Fruit fly (Drosophila melanogaster) whole organism, embryonic: Measurements from ENCODE around the gene CG9672.

Experiments
- Atf3 ChIP-seq: fragments of 200-800 bp; sonication (Bioruptor generic); optimal IDR thresholded peaks from 3 replicates; lab custom pipeline; 2016; ENCODE audit warnings: missing biosample characterization, missing genetic modification characterization
- CG11247 ChIP-seq: fragments of 200-800 bp; sonication (Bioruptor generic); IDR thresholded peaks from 2 replicates; pipeline ENCODE4 v1.3.6; 2022; ENCODE audit warnings: missing biosample characterization, missing genetic modification characterization
- CG11695 ChIP-seq: fragments of 200-800 bp; sonication (Bioruptor generic); IDR thresholded peaks from 3 replicates; pipeline ENCODE4 v1.3.6; 2022; ENCODE audit warnings: missing biosample characterization, missing genetic modification characterization
- CG12659 ChIP-seq: fragments of 200-800 bp; sonication (Bioruptor generic); optimal IDR thresholded peaks from 3 replicates; lab custom pipeline; 2017; ENCODE audit warnings: mild to moderate bottlenecking, missing biosample characterization, missing genetic modification reagents, missing genetic modification characterization
- CG12769 ChIP-seq: fragments of 200-800 bp; sonication (Bioruptor generic); optimal IDR thresholded peaks from 2 replicates; lab custom pipeline; 2019; ENCODE audit warnings: missing biosample characterization, mild to moderate bottlenecking, missing genetic modification characterization, moderate library complexity
- CG13287 ChIP-seq: fragments of 200-800 bp; sonication (Bioruptor generic); IDR thresholded peaks from 2 replicates; pipeline ENCODE4 v1.3.6; 2022; ENCODE audit warnings: missing biosample characterization, missing genetic modification characterization; ENCODE audit not compliant: partially characterized antibody
- CG14860 ChIP-seq: fragments of 200-800 bp; sonication (Bioruptor generic); IDR thresholded peaks from 3 replicates; pipeline ENCODE4 v1.3.6; 2022; ENCODE audit warnings: missing biosample characterization, missing genetic modification characterization; ENCODE audit not compliant: partially characterized antibody
- CG15269 ChIP-seq: fragments of 200-800 bp; sonication (Bioruptor generic); optimal IDR thresholded peaks from 2 replicates; lab custom pipeline; 2018; ENCODE audit warnings: missing biosample characterization, mild to moderate bottlenecking, missing genetic modification characterization, moderate library complexity
- CG18011 ChIP-seq: fragments of 200-800 bp; sonication (Bioruptor generic); optimal IDR thresholded peaks from 2 replicates; lab custom pipeline; 2017; ENCODE audit warnings: missing biosample characterization, missing genetic modification characterization, mild to moderate bottlenecking, moderate library complexity, missing genotype
- CG2116 ChIP-seq: fragments of 200-800 bp; sonication (Bioruptor generic); optimal IDR thresholded peaks from 3 replicates; lab custom pipeline; 2018; ENCODE audit warnings: missing biosample characterization, mild to moderate bottlenecking, missing genetic modification characterization
- CG2199 ChIP-seq: fragments of 200-800 bp; sonication (Bioruptor generic); IDR thresholded peaks from 3 replicates; pipeline ENCODE4 v1.3.6; 2022; ENCODE audit warnings: missing biosample characterization, missing genetic modification characterization
- CG2202 ChIP-seq: fragments of 200-800 bp; sonication (Bioruptor generic); optimal IDR thresholded peaks from 2 replicates; lab custom pipeline; 2018; ENCODE audit warnings: missing biosample characterization, mild to moderate bottlenecking, missing genetic modification characterization
- CG31441 ChIP-seq: fragments of 200-800 bp; sonication (Bioruptor generic); IDR thresholded peaks from 2 replicates; pipeline ENCODE4 v1.3.6; 2022; ENCODE audit warnings: missing biosample characterization, missing genetic modification characterization
- CG34422 ChIP-seq: fragments of 200-800 bp; sonication (Bioruptor generic); IDR thresholded peaks from 3 replicates; pipeline ENCODE4 v1.3.6; 2022; ENCODE audit warnings: missing biosample characterization, missing genetic modification characterization
- CG3995 ChIP-seq: fragments of 200-800 bp; sonication (Bioruptor generic); optimal IDR thresholded peaks from 3 replicates; lab custom pipeline; 2016; ENCODE audit warnings: missing biosample characterization, missing genetic modification characterization
- CG6683 ChIP-seq: fragments of 200-800 bp; sonication (Bioruptor generic); optimal IDR thresholded peaks from 2 replicates; lab custom pipeline; 2017; ENCODE audit warnings: missing biosample characterization, mild to moderate bottlenecking, missing genetic modification characterization, missing genetic modification reagents
- CG6791 ChIP-seq: fragments of 200-800 bp; sonication (Bioruptor generic); IDR thresholded peaks from 3 replicates; pipeline ENCODE4 v1.3.6; 2022; ENCODE audit warnings: missing biosample characterization, missing genetic modification characterization; ENCODE audit not compliant: partially characterized antibody
- CG8388 ChIP-seq: fragments of 200-800 bp; sonication (Bioruptor generic); optimal IDR thresholded peaks from 2 replicates; lab custom pipeline; 2019; ENCODE audit warnings: missing biosample characterization, mild to moderate bottlenecking, missing genetic modification characterization, moderate library complexity
- CG9215 ChIP-seq: fragments of 200-800 bp; sonication (Bioruptor generic); IDR thresholded peaks from 2 replicates; pipeline ENCODE4 v1.3.6; 2022; ENCODE audit warnings: missing biosample characterization, missing genetic modification characterization
- Dad ChIP-seq: fragments of 200-800 bp; sonication (Bioruptor generic); optimal IDR thresholded peaks from 3 replicates; lab custom pipeline; 2016; ENCODE audit warnings: missing biosample characterization, missing genetic modification characterization
- Ets97D ChIP-seq: fragments of 200-800 bp; sonication (Bioruptor generic); optimal IDR thresholded peaks from 3 replicates; lab custom pipeline; 2016; ENCODE audit warnings: missing biosample characterization, missing genetic modification characterization
- Gug ChIP-seq: fragments of 200-800 bp; sonication (Bioruptor generic); IDR thresholded peaks from 4 replicates; pipeline ENCODE4 v1.3.6; 2022; ENCODE audit warnings: missing biosample characterization, missing genetic modification characterization
- HmgZ ChIP-seq: fragments of 200-800 bp; sonication (Bioruptor generic); optimal IDR thresholded peaks from 2 replicates; lab custom pipeline; 2018; ENCODE audit warnings: missing biosample characterization, mild to moderate bottlenecking, missing genetic modification characterization
- Hr3 ChIP-seq: fragments of 200-800 bp; sonication (Bioruptor generic); optimal IDR thresholded peaks from 3 replicates; lab custom pipeline; 2016; ENCODE audit warnings: missing biosample characterization, missing genetic modification characterization
- MTF-1 ChIP-seq: fragments of 200-800 bp; sonication (Bioruptor generic); optimal IDR thresholded peaks from 2 replicates; lab custom pipeline; 2018; ENCODE audit warnings: missing biosample characterization, mild to moderate bottlenecking, missing genetic modification characterization, borderline replicate concordance
- Med ChIP-seq: fragments of 200-800 bp; sonication (Bioruptor generic); peaks from one replicate; lab custom pipeline; 2016; ENCODE audit warnings: missing biosample characterization, missing genetic modification characterization, mild to moderate bottlenecking, inconsistent platforms, moderate library complexity
- Nf-YC ChIP-seq: fragments of 200-800 bp; optimal IDR thresholded peaks from 3 replicates; lab custom pipeline; 2019; ENCODE audit warnings: missing biosample characterization, mild to moderate bottlenecking, missing genetic modification characterization, moderate library complexity
- Scr ChIP-seq: fragments of 200-800 bp; sonication (Bioruptor generic); IDR thresholded peaks from 2 replicates; pipeline ENCODE4 v1.3.6; 2022; ENCODE audit warnings: missing biosample characterization, missing genetic modification characterization; ENCODE audit not compliant: partially characterized antibody
- Sry-β ChIP-seq: fragments of 200-800 bp; sonication (Bioruptor generic); optimal IDR thresholded peaks from 2 replicates; lab custom pipeline; 2018; ENCODE audit warnings: missing biosample characterization, mild to moderate bottlenecking, missing genetic modification characterization, moderate library complexity
- TFAM ChIP-seq: fragments of 200-800 bp; sonication (Bioruptor generic); optimal IDR thresholded peaks from 2 replicates; lab custom pipeline; 2017; ENCODE audit warnings: missing biosample characterization, missing genetic modification characterization, inconsistent platforms
- Usf ChIP-seq: fragments of 200-800 bp; sonication (Bioruptor generic); optimal IDR thresholded peaks from 2 replicates; lab custom pipeline; 2017; ENCODE audit warnings: missing genotype, missing biosample characterization, missing genetic modification characterization
- gem ChIP-seq: fragments of 200-800 bp; sonication (Bioruptor generic); optimal IDR thresholded peaks from 2 replicates; lab custom pipeline; 2019; ENCODE audit warnings: missing biosample characterization, mild to moderate bottlenecking, missing genetic modification characterization, moderate library complexity
- inv ChIP-seq: fragments of 200-800 bp; sonication (Bioruptor generic); IDR thresholded peaks from 2 replicates; pipeline ENCODE4 v1.3.6; 2022; ENCODE audit warnings: missing biosample characterization, missing genetic modification characterization; ENCODE audit not compliant: partially characterized antibody
- jing ChIP-seq: fragments of 200-800 bp; sonication (Bioruptor generic); optimal IDR thresholded peaks from 2 replicates; lab custom pipeline; 2018; ENCODE audit warnings: missing biosample characterization, mild to moderate bottlenecking, missing genetic modification characterization
- mirr ChIP-seq: fragments of 200-800 bp; sonication (Bioruptor generic); optimal IDR thresholded peaks from 3 replicates; lab custom pipeline; 2018; ENCODE audit warnings: missing biosample characterization, mild to moderate bottlenecking, missing genetic modification characterization
- mld ChIP-seq: fragments of 200-800 bp; sonication (Bioruptor generic); IDR thresholded peaks from 3 replicates; pipeline ENCODE4 v1.3.6; 2022; ENCODE audit warnings: missing biosample characterization, missing genetic modification characterization; ENCODE audit not compliant: partially characterized antibody
- nau ChIP-seq: fragments of 200-800 bp; sonication (Bioruptor generic); optimal IDR thresholded peaks from 3 replicates; lab custom pipeline; 2017; ENCODE audit warnings: missing biosample characterization, mild to moderate bottlenecking, missing genetic modification characterization, missing genetic modification reagents
- pfk ChIP-seq: fragments of 200-800 bp; sonication (Bioruptor generic); optimal IDR thresholded peaks from 2 replicates; lab custom pipeline; 2018; ENCODE audit warnings: missing biosample characterization, mild to moderate bottlenecking, missing genetic modification characterization, moderate library complexity
- rib ChIP-seq: fragments of 200-800 bp; sonication (Bioruptor generic); IDR thresholded peaks from 2 replicates; pipeline ENCODE4 v1.3.6; 2022; ENCODE audit warnings: missing biosample characterization, missing genetic modification characterization
- row ChIP-seq: fragments of 200-800 bp; sonication (Bioruptor generic); IDR thresholded peaks from 3 replicates; pipeline ENCODE4 v1.3.6; 2022; ENCODE audit warnings: missing biosample characterization, missing genetic modification characterization
- scrt ChIP-seq: fragments of 200-800 bp; sonication (Bioruptor generic); optimal IDR thresholded peaks from 2 replicates; lab custom pipeline; 2018; ENCODE audit warnings: missing biosample characterization, mild to moderate bottlenecking, missing genetic modification characterization, moderate library complexity
- seq ChIP-seq: fragments of 200-800 bp; sonication (Bioruptor generic); IDR thresholded peaks from 2 replicates; pipeline ENCODE4 v1.3.6; 2022; ENCODE audit warnings: missing biosample characterization, missing genetic modification characterization
- shn ChIP-seq: fragments of 200-800 bp; sonication (Bioruptor generic); optimal IDR thresholded peaks from 3 replicates; lab custom pipeline; 2016; ENCODE audit warnings: missing biosample characterization, missing genetic modification characterization
- sima ChIP-seq: fragments of 200-800 bp; sonication (Bioruptor generic); optimal IDR thresholded peaks from 2 replicates; lab custom pipeline; 2016; ENCODE audit warnings: missing biosample characterization, missing genetic modification characterization
- sna ChIP-seq: fragments of 200-800 bp; sonication (Bioruptor generic); IDR thresholded peaks from 2 replicates; pipeline ENCODE4 v1.3.6; 2022; ENCODE audit warnings: missing biosample characterization, missing genetic modification characterization; ENCODE audit not compliant: partially characterized antibody
- sob ChIP-seq: fragments of 200-800 bp; sonication (Bioruptor generic); IDR thresholded peaks from 2 replicates; pipeline ENCODE4 v1.3.6; 2022; ENCODE audit warnings: missing biosample characterization, missing genetic modification characterization
- tgo ChIP-seq: fragments of 200-800 bp; sonication (Bioruptor generic); IDR thresholded peaks from 3 replicates; pipeline ENCODE4 v1.3.6; 2022; ENCODE audit warnings: missing biosample characterization, missing genetic modification characterization
- tup ChIP-seq: fragments of 200-800 bp; sonication (Bioruptor generic); optimal IDR thresholded peaks from 2 replicates; lab custom pipeline; 2016; ENCODE audit warnings: missing biosample characterization, mild to moderate bottlenecking, missing genetic modification characterization, moderate library complexity
- wor ChIP-seq: fragments of 200-800 bp; sonication (Bioruptor generic); IDR thresholded peaks from 2 replicates; pipeline ENCODE4 v1.3.6; 2022; ENCODE audit warnings: missing biosample characterization, missing genetic modification characterization
- zfh2 ChIP-seq: fragments of 200-800 bp; sonication (Bioruptor generic); optimal IDR thresholded peaks from 2 replicates; lab custom pipeline; 2016; ENCODE audit warnings: missing biosample characterization, missing genetic modification characterization

The CG9672 gene

dm6 chrX:16683765-16684164, 22.9 kb downstream of the CG9672 start, which contains the start of gene Axs (continued):
- no peak for TF ChIP-seq tup (GFP tag; lab: Kevin White, UChicago)
- no peak for TF ChIP-seq pfk (GFP tag; lab: Kevin White, UChicago)
- TF ChIP-seq CG34422 (GFP tag; lab: Robert Waterston, UW): 0 out of 3 replicates have a peak, but pooled peaks have one; percentile 36
- peak; percentile 87 for TF ChIP-seq Sry-β (GFP tag; lab: Kevin White, UChicago)
- TF ChIP-seq CG9215 (GFP tag; lab: Robert Waterston, UW): no peak
- peak; percentile 51 for TF ChIP-seq Atf3 (GFP tag; lab: Kevin White, UChicago)
- peak; percentile 17 for TF ChIP-seq gem
- TF ChIP-seq jing: no peak
- TF ChIP-seq CG12659 (GFP tag; lab: Kevin White, UChicago): peak; percentile 50
- no peak for TF ChIP-seq Hr3
- TF ChIP-seq CG2116 (GFP tag; lab: Kevin White, UChicago): peak; percentile 85
- no peak for TF ChIP-seq sima (GFP tag; lab: Kevin White, UChicago)
- TF ChIP-seq Usf: no peak
- 0 out of 2 replicates have a peak, but pooled peaks have one; percentile 34 for TF ChIP-seq rib (GFP tag; lab: Robert Waterston, UW)
- TF ChIP-seq mirr (GFP tag; lab: Kevin White, UChicago): no peak
- peak; percentile 69 for TF ChIP-seq scrt (GFP tag; lab: Kevin White, UChicago)
- TF ChIP-seq CG31441: no peak
- no peak for TF ChIP-seq nau
- TF ChIP-seq sna: peak; percentile 55
- no peak for TF ChIP-seq seq
- TF ChIP-seq Dad: peak; percentile 20
- TF ChIP-seq CG6791 (GFP tag; lab: Robert Waterston, UW): peak; percentile 75
- peak; percentile 43; the same call in 1 of the 2 replicates for TF ChIP-seq sob (GFP tag; lab: Robert Waterston, UW)
- no peak for TF ChIP-seq CG8388 (GFP tag; lab: Kevin White, UChicago)
- TF ChIP-seq CG2202: no peak
- no peak for TF ChIP-seq CG15269 (tag; lab: Kevin White, UChicago)
- TF ChIP-seq CG13287 (GFP tag; lab: Robert Waterston, UW): peak; percentile 77
- peak; percentile 70; the same call in 2 of the 3 replicates for TF ChIP-seq mld (GFP tag; lab: Robert Waterston, UW)
- TF ChIP-seq Gug (GFP tag; lab: Robert Waterston, UW): no peak
- no peak for TF ChIP-seq CG6683 (GFP tag; lab: Kevin White, UChicago)
- TF ChIP-seq CG12769 (tag; lab: Kevin White, UChicago): peak; percentile 16
- TF ChIP-seq row (GFP tag; lab: Robert Waterston, UW): peak; percentile 49; the same call in 1 of the 3 replicates
- peak; percentile 13; the same call in 1 of the 3 replicates for TF ChIP-seq CG2199 (GFP tag; lab: Robert Waterston, UW)
- no peak for TF ChIP-seq TFAM (GFP tag; lab: Kevin White, UChicago)
- TF ChIP-seq CG18011 (GFP tag; lab: Kevin White, UChicago): peak; percentile 4
- peak; percentile 89 for TF ChIP-seq Med (GFP tag; lab: Kevin White, UChicago)
- no peak for TF ChIP-seq wor
- TF ChIP-seq CG14860 (GFP tag; lab: Robert Waterston, UW): peak; percentile 64
- peak; percentile 9 for TF ChIP-seq Nf-YC (tag; lab: Kevin White, UChicago)
- peak; percentile 67 for TF ChIP-seq inv (GFP tag; lab: Robert Waterston, UW)
- TF ChIP-seq HmgZ: peak; percentile 51
- TF ChIP-seq CG11247 (GFP tag; lab: Robert Waterston, UW): no peak
- TF ChIP-seq CG11695 (GFP tag; lab: Robert Waterston, UW): no peak
- TF ChIP-seq tgo (GFP tag; lab: Robert Waterston, UW): no peak
- TF ChIP-seq MTF-1 (GFP tag; lab: Kevin White, UChicago): peak; percentile 19
- TF ChIP-seq Ets97D (GFP tag; lab: Kevin White, UChicago): peak; percentile 81
- TF ChIP-seq zfh2 (GFP tag; lab: Kevin White, UChicago): peak; percentile 30
- peak; percentile 41 for TF ChIP-seq shn (GFP tag; lab: Kevin White, UChicago)
- peak; percentile 62 for TF ChIP-seq CG3995 (GFP tag; lab: Kevin White, UChicago)
- TF ChIP-seq Scr (GFP tag; lab: Robert Waterston, UW): peak; percentile 68
